Fruit fly (Drosophila melanogaster) whole organism, adult: ENCODE results near the gene Mtl.
A peak's percentile ranks its signal among the peaks of the same experiment; 100 is the strongest.

Experiments used
- CG12768 ChIP-seq: fragments of 200-800 bp; sonication (Bioruptor generic); optimal IDR thresholded peaks from 2 replicates; lab custom pipeline; 2017; ENCODE audit warnings: missing biosample characterization, missing genetic modification characterization, mild to moderate bottlenecking, moderate library complexity, missing genetic modification reagents
- kay ChIP-seq: fragments of 200-800 bp; sonication (Bioruptor generic); peaks from one replicate; lab custom pipeline; 2016; ENCODE audit warnings: missing biosample characterization, missing genetic modification characterization, borderline replicate concordance

dm6 chr3R:27605534-27606250 is 30.5 kb upstream of the Mtl start:
- TF ChIP-seq kay (peak; percentile 97), CG12768 (GFP tag; lab: Kevin White, UChicago) (peak; percentile 41)
